Fruit fly (Drosophila melanogaster): ENCODE measurements around the gene CG17991.

Gene CG17991

DNA sequence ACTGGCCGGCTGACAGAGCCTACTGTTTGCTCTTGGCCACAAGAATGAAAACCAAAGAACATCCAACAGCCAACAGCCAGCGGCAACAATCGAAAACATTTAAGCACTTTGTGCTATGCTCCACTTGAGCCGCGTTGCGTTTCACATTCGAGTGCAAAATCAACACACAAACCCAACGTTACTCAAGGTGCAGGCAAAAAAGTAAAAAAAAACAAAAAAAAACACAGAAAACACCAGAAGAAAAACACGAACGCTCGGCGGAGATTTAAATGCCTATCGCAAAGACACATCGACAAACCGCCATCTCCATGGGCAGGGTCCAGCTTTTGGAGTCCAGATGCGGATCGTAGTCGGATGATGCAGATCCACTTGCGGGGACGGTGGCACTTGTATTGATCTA is 37.2 kb upstream of the CG17991 start:
- no peak for TF ChIP-seq CG2120 (GFP tag; optimal IDR thresholded peaks at IDR 0.05)
- TF ChIP-seq chinmo (GFP tag; IDR thresholded peaks at IDR 0.05; ENCODE audit: partially characterized antibody), result no peak
- no peak for TF ChIP-seq fru (optimal IDR thresholded peaks at IDR 0.05)
- TF ChIP-seq NFAT (GFP tag; IDR thresholded peaks at IDR 0.05), result no peak
- no peak for TF ChIP-seq CG1603 (tag; optimal IDR thresholded peaks at IDR 0.05)
- no peak for TF ChIP-seq CG1233 (GFP tag; optimal IDR thresholded peaks at IDR 0.05)
- TF ChIP-seq prd (optimal IDR thresholded peaks at IDR 0.05), result no peak
- no peak for TF ChIP-seq prd (GFP tag; IDR thresholded peaks at IDR 0.05)
- no peak for TF ChIP-seq CG12391 (tag; optimal IDR thresholded peaks at IDR 0.05)
- no peak for TF ChIP-seq Jarid2 (GFP tag; optimal IDR thresholded peaks at IDR 0.05)

DNA sequence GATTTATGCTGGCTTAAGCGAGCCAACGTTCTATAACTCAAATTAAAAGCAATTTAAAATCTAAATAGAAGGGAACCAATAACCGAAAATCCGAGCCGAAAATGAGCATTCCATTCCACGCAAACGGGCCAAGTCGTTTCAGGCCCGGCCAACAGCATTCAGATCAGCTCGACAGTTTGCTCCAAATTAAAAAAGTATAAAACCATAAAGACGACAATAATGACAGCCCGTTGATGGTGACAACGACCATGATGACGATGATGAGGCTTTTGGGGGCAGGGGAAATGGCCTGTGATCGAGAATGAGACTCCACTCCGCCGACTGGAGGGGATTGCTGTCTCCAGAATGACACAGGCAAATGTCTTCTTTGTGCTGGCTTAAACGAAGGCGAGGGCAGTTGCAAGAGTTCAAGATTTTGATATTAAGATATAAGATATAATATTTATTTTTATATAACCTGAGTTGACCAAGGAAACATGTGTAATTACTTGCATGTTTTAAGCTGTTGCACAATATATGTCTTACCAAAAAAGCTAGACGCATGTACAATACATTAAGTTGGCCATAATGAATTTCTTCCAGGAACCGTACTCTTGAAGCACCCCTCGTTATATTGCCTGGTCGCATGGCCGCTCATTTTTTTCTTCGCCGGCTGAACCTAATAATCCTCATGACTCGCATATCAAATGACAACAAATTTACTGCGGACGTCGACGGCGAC is 36.2 kb upstream of the CG17991 start:
- peak; percentile 33 for TF ChIP-seq zen (tag; optimal IDR thresholded peaks at IDR 0.05)
- peak; percentile 50 for TF ChIP-seq CG14710 (tag; optimal IDR thresholded peaks at IDR 0.05)
- no peak for TF ChIP-seq CG14965 (GFP tag; optimal IDR thresholded peaks at IDR 0.05; ENCODE audit: borderline replicate concordance)
- no peak for TF ChIP-seq amos (GFP tag; IDR thresholded peaks at IDR 0.05; ENCODE audit: partially characterized antibody)
- no peak for TF ChIP-seq ac (GFP tag; optimal IDR thresholded peaks at IDR 0.05)
- no peak for TF ChIP-seq h (optimal IDR thresholded peaks at IDR 0.05)
- TF ChIP-seq Chrac-16 (GFP tag; optimal IDR thresholded peaks at IDR 0.05), result no peak
- no peak for TF ChIP-seq bab2 (GFP tag; optimal IDR thresholded peaks at IDR 0.05)
- no peak for TF ChIP-seq repo (GFP tag; optimal IDR thresholded peaks at IDR 0.05)
- no peak for TF ChIP-seq ap (GFP tag; IDR thresholded peaks at IDR 0.05)
- no peak for TF ChIP-seq Neu2 (GFP tag; optimal IDR thresholded peaks at IDR 0.05; ENCODE audit: borderline replicate concordance)
- peak; percentile 32 for TF ChIP-seq Spps (tag; optimal IDR thresholded peaks at IDR 0.05)
- TF ChIP-seq CG5245 (GFP tag; optimal IDR thresholded peaks at IDR 0.05), result peak; percentile 5
- TF ChIP-seq Blimp-1 (GFP tag; optimal IDR thresholded peaks at IDR 0.05), result peak; percentile 43
- TF ChIP-seq Sry-δ (GFP tag; optimal IDR thresholded peaks at IDR 0.05), result no peak
- TF ChIP-seq bsh (GFP tag; optimal IDR thresholded peaks at IDR 0.05), result peak in 1 of 2 experiments; percentile 31
- TF ChIP-seq CG32532 (GFP tag; IDR thresholded peaks at IDR 0.05), result no peak
- TF ChIP-seq CG4820 (GFP tag; optimal IDR thresholded peaks at IDR 0.05), result peak; percentile 5
- 0 out of 3 replicates have a peak, but pooled peaks have one; percentile 19 for TF ChIP-seq CG17361 (GFP tag; IDR thresholded peaks at IDR 0.05)
- no peak for TF ChIP-seq tx (GFP tag; optimal IDR thresholded peaks at IDR 0.05)
- TF ChIP-seq CG11456 (GFP tag; IDR thresholded peaks at IDR 0.05), result no peak
- TF ChIP-seq en (GFP tag; optimal IDR thresholded peaks at IDR 0.05), result no peak
- TF ChIP-seq CG3995 (GFP tag; optimal IDR thresholded peaks at IDR 0.05), result no peak
- no peak for TF ChIP-seq MBD-R2 (GFP tag; IDR thresholded peaks at IDR 0.05)
- TF ChIP-seq CG2120 (GFP tag; optimal IDR thresholded peaks at IDR 0.05), result no peak
- no peak for TF ChIP-seq prd (optimal IDR thresholded peaks at IDR 0.05)
- TF ChIP-seq prd (GFP tag; IDR thresholded peaks at IDR 0.05), result peak; percentile 51; the same call in 2 of the 3 replicates
- TF ChIP-seq Sry-β (GFP tag; optimal IDR thresholded peaks at IDR 0.05), result no peak
- 0 out of 3 replicates have a peak, but pooled peaks have one; percentile 17 for TF ChIP-seq croc (GFP tag; conservative IDR thresholded peaks at IDR 0.05)
- TF ChIP-seq bcd (GFP tag; optimal IDR thresholded peaks at IDR 0.05), result peak; percentile 25
- TF ChIP-seq CG30403 (GFP tag; optimal IDR thresholded peaks at IDR 0.05), result no peak
- no peak for TF ChIP-seq CG12744 (GFP tag; optimal IDR thresholded peaks at IDR 0.05)
- no peak for TF ChIP-seq psq (GFP tag; optimal IDR thresholded peaks at IDR 0.05)
- no peak for TF ChIP-seq TFAM (GFP tag; optimal IDR thresholded peaks at IDR 0.05)
- no peak for TF ChIP-seq CG12219 (GFP tag; optimal IDR thresholded peaks at IDR 0.05)
- peak; percentile 34 for TF ChIP-seq CG17829 (tag; optimal IDR thresholded peaks at IDR 0.05)
- TF ChIP-seq Oli (tag; optimal IDR thresholded peaks at IDR 0.05), result peak; percentile 30
- no peak for TF ChIP-seq Awh (GFP tag; IDR thresholded peaks at IDR 0.05)
- no peak for TF ChIP-seq yki (optimal IDR thresholded peaks at IDR 0.05)
- no peak for TF ChIP-seq CG14441 (GFP tag; IDR thresholded peaks at IDR 0.05)
- peak; percentile 50 for TF ChIP-seq CG11504 (tag; optimal IDR thresholded peaks at IDR 0.05)
- no peak for TF ChIP-seq Taf1 (GFP tag; IDR thresholded peaks at IDR 0.05)
- no peak for TF ChIP-seq Camta (GFP tag; optimal IDR thresholded peaks at IDR 0.05)
